Fruit fly (Drosophila melanogaster) whole organism, embryonic: ENCODE measurements around the gene CG31883.

Experiments used
- Adf1 ChIP-seq: fragments of 200-800 bp; sonication (Bioruptor generic); IDR thresholded peaks from 2 replicates; pipeline ENCODE4 v1.3.6; 2022; ENCODE audit warnings: missing biosample characterization, missing genetic modification characterization
- Atf-2 ChIP-seq: fragments of 200-800 bp; sonication (Bioruptor generic); optimal IDR thresholded peaks from 2 replicates; lab custom pipeline; 2016; ENCODE audit warnings: missing biosample characterization, missing genetic modification characterization
- BEAF-32 ChIP-seq: fragments of 200-800 bp; sonication (Bioruptor generic); optimal IDR thresholded peaks from 3 replicates; lab custom pipeline; 2017; ENCODE audit warnings: missing biosample characterization, missing genetic modification characterization, mild to moderate bottlenecking, moderate library complexity, missing genetic modification reagents
- CG10543 ChIP-seq: fragments of 200-800 bp; sonication (Bioruptor generic); optimal IDR thresholded peaks from 3 replicates; lab custom pipeline; 2017; ENCODE audit warnings: missing biosample characterization, mild to moderate bottlenecking, missing genetic modification characterization, moderate library complexity
- CG11247 ChIP-seq: fragments of 200-800 bp; sonication (Bioruptor generic); IDR thresholded peaks from 2 replicates; pipeline ENCODE4 v1.3.6; 2022; ENCODE audit warnings: missing biosample characterization, missing genetic modification characterization
- CG11504 ChIP-seq: fragments of 200-800 bp; sonication (Bioruptor generic); optimal IDR thresholded peaks from 3 replicates; lab custom pipeline; 2019; ENCODE audit warnings: missing biosample characterization, mild to moderate bottlenecking, missing genetic modification characterization, moderate library complexity
- CG12155 ChIP-seq: fragments of 200-800 bp; sonication (Bioruptor generic); optimal IDR thresholded peaks from 3 replicates; lab custom pipeline; 2016; ENCODE audit warnings: missing biosample characterization, missing genetic modification characterization
- CG16779 ChIP-seq: fragments of 200-800 bp; sonication (Bioruptor generic); IDR thresholded peaks from 2 replicates; pipeline ENCODE4 v1.3.6; 2022; ENCODE audit warnings: missing biosample characterization, missing genetic modification characterization
- CG17802 ChIP-seq: fragments of 200-800 bp; sonication (Bioruptor generic); optimal IDR thresholded peaks from 2 replicates; lab custom pipeline; 2018; ENCODE audit warnings: missing biosample characterization, mild to moderate bottlenecking, missing genetic modification characterization, moderate library complexity
- CG18262 ChIP-seq: fragments of 200-800 bp; optimal IDR thresholded peaks from 3 replicates; lab custom pipeline; 2019; ENCODE audit warnings: missing biosample characterization, mild to moderate bottlenecking, missing genetic modification characterization, moderate library complexity
- CG1832 ChIP-seq: fragments of 200-800 bp; sonication (Bioruptor generic); optimal IDR thresholded peaks from 2 replicates; lab custom pipeline; 2017; ENCODE audit warnings: missing biosample characterization, mild to moderate bottlenecking, missing genetic modification characterization, inconsistent platforms
- CG2875 ChIP-seq: fragments of 200-800 bp; sonication (Bioruptor generic); optimal IDR thresholded peaks from 2 replicates; lab custom pipeline; 2017; ENCODE audit warnings: missing biosample characterization, mild to moderate bottlenecking, missing genetic modification characterization, missing genetic modification reagents
- CG33557 ChIP-seq: fragments of 200-800 bp; sonication (Bioruptor generic); optimal IDR thresholded peaks from 2 replicates; lab custom pipeline; 2019; ENCODE audit warnings: missing biosample characterization, mild to moderate bottlenecking, missing genetic modification characterization, moderate library complexity
- CG4328 ChIP-seq: fragments of 200-800 bp; sonication (Bioruptor generic); optimal IDR thresholded peaks from 3 replicates; lab custom pipeline; 2017; ENCODE audit warnings: missing biosample characterization, missing genetic modification reagents, missing genetic modification characterization
- CG4617 ChIP-seq: fragments of 200-800 bp; sonication (Bioruptor generic); optimal IDR thresholded peaks from 3 replicates; lab custom pipeline; 2016; ENCODE audit warnings: missing biosample characterization, missing genetic modification characterization, borderline replicate concordance
- CG4707 ChIP-seq: fragments of 200-800 bp; sonication (Bioruptor generic); optimal IDR thresholded peaks from 2 replicates; lab custom pipeline; 2018; ENCODE audit warnings: missing biosample characterization, mild to moderate bottlenecking, missing genetic modification characterization, moderate library complexity
- CG4854 ChIP-seq: fragments of 200-800 bp; sonication (Bioruptor generic); optimal IDR thresholded peaks from 2 replicates; lab custom pipeline; 2016; ENCODE audit warnings: missing biosample characterization, missing genetic modification characterization, inconsistent platforms
- CG6689 ChIP-seq: fragments of 200-800 bp; sonication (Bioruptor generic); IDR thresholded peaks from 2 replicates; pipeline ENCODE4 v1.3.6; 2022; ENCODE audit warnings: missing biosample characterization, missing genetic modification characterization
- CG7556 ChIP-seq: fragments of 200-800 bp; sonication (Bioruptor generic); optimal IDR thresholded peaks from 2 replicates; lab custom pipeline; 2017; ENCODE audit warnings: missing biosample characterization, mild to moderate bottlenecking, missing genetic modification characterization
- CG7745 ChIP-seq: fragments of 200-800 bp; sonication (Bioruptor generic); optimal IDR thresholded peaks from 2 replicates; lab custom pipeline; 2018; ENCODE audit warnings: missing biosample characterization, mild to moderate bottlenecking, missing genetic modification characterization, moderate library complexity
- CG8478 ChIP-seq: fragments of >200 bp; optimal IDR thresholded peaks from 2 replicates; lab custom pipeline; 2018
- CoRest ChIP-seq: fragments of 200-800 bp; sonication (Bioruptor generic); optimal IDR thresholded peaks from 3 replicates; lab custom pipeline; 2018; ENCODE audit warnings: missing biosample characterization, mild to moderate bottlenecking, missing genetic modification characterization, moderate library complexity
- Dip3 ChIP-seq: fragments of 200-800 bp; sonication (Bioruptor generic); optimal IDR thresholded peaks from 3 replicates; lab custom pipeline; 2016; ENCODE audit warnings: missing biosample characterization, missing genetic modification characterization
- Ets65A ChIP-seq: fragments of 200-800 bp; sonication (Bioruptor generic); peaks from one replicate; lab custom pipeline; 2016; ENCODE audit warnings: missing biosample characterization, missing genetic modification characterization
- GATAe ChIP-seq: fragments of 200-800 bp; sonication (Bioruptor generic); conservative IDR thresholded peaks from 2 replicates; pipeline ENCODE4 v1.3.6; 2022; ENCODE audit warnings: missing biosample characterization, missing genetic modification characterization
- Hand ChIP-seq: fragments of 200-800 bp; sonication (Bioruptor generic); optimal IDR thresholded peaks from 2 replicates; lab custom pipeline; 2017; ENCODE audit warnings: mild to moderate bottlenecking, missing biosample characterization, missing genetic modification reagents, missing genetic modification characterization
- Hr3 ChIP-seq: fragments of 200-800 bp; sonication (Bioruptor generic); optimal IDR thresholded peaks from 3 replicates; lab custom pipeline; 2016; ENCODE audit warnings: missing biosample characterization, missing genetic modification characterization
- Lim3 ChIP-seq: fragments of 200-800 bp; sonication (Bioruptor generic); IDR thresholded peaks from 2 replicates; pipeline ENCODE4 v1.3.6; 2022; ENCODE audit warnings: missing biosample characterization, missing genetic modification characterization
- Med ChIP-seq: fragments of 200-800 bp; sonication (Bioruptor generic); peaks from one replicate; lab custom pipeline; 2016; ENCODE audit warnings: missing biosample characterization, missing genetic modification characterization, mild to moderate bottlenecking, inconsistent platforms, moderate library complexity
- Oaz ChIP-seq: fragments of 200-800 bp; sonication (Bioruptor generic); IDR thresholded peaks from 2 replicates; pipeline ENCODE4 v1.3.6; 2022; ENCODE audit warnings: missing biosample characterization, missing genetic modification characterization
- Ravus ChIP-seq: fragments of 200-800 bp; sonication (Bioruptor generic); IDR thresholded peaks from 2 replicates; pipeline ENCODE4 v1.3.6; 2022; ENCODE audit warnings: missing biosample characterization, missing genetic modification characterization
- Scr ChIP-seq: fragments of 200-800 bp; sonication (Bioruptor generic); IDR thresholded peaks from 2 replicates; pipeline ENCODE4 v1.3.6; 2022; ENCODE audit warnings: missing biosample characterization, missing genetic modification characterization; ENCODE audit not compliant: partially characterized antibody
- Taf1 ChIP-seq: fragments of 200-800 bp; sonication (Bioruptor generic); IDR thresholded peaks from 2 replicates; pipeline ENCODE4 v1.3.6; 2022; ENCODE audit warnings: missing biosample characterization, missing genetic modification characterization
- Tbp ChIP-seq: fragments of >200 bp; optimal IDR thresholded peaks from 2 replicates; lab custom pipeline; 2018; ENCODE audit warnings: missing biosample characterization, missing genetic modification characterization
- Vsx1 ChIP-seq: fragments of 200-800 bp; sonication (Bioruptor generic); optimal IDR thresholded peaks from 2 replicates; lab custom pipeline; 2017; ENCODE audit warnings: missing biosample characterization, mild to moderate bottlenecking, missing genetic modification characterization, missing genetic modification reagents
- abd-A ChIP-seq: fragments of 200-800 bp; sonication (Bioruptor generic); optimal IDR thresholded peaks from 3 replicates; lab custom pipeline; 2019; ENCODE audit warnings: missing biosample characterization, mild to moderate bottlenecking, missing genetic modification characterization, moderate library complexity
- dpn ChIP-seq, 2 experiments: fragments of 200-800 bp; sonication (Bioruptor generic); optimal IDR thresholded peaks; 3 replicates each; lab custom pipeline; 2016; ENCODE audit warnings: missing biosample characterization in 2 of 2, missing genetic modification characterization in 2 of 2
- dysf ChIP-seq: fragments of 200-800 bp; sonication (Bioruptor generic); IDR thresholded peaks from 3 replicates; pipeline ENCODE4 v1.3.6; 2022; ENCODE audit warnings: missing biosample characterization, missing genetic modification characterization
- gsb-n ChIP-seq: fragments of 200-800 bp; sonication (Bioruptor generic); optimal IDR thresholded peaks from 3 replicates; lab custom pipeline; 2018; ENCODE audit warnings: missing biosample characterization, mild to moderate bottlenecking, missing genetic modification characterization
- ind ChIP-seq: fragments of 200-800 bp; sonication (Bioruptor generic); optimal IDR thresholded peaks from 3 replicates; lab custom pipeline; 2016; ENCODE audit warnings: missing biosample characterization, missing genetic modification characterization
- lab ChIP-seq: fragments of 200-800 bp; sonication (Bioruptor generic); optimal IDR thresholded peaks from 3 replicates; lab custom pipeline; 2017; ENCODE audit warnings: missing biosample characterization, missing genetic modification characterization, mild to moderate bottlenecking, moderate library complexity, missing genetic modification reagents
- nerfin-1 ChIP-seq: fragments of 200-800 bp; sonication (Bioruptor generic); optimal IDR thresholded peaks from 3 replicates; lab custom pipeline; 2019; ENCODE audit warnings: missing biosample characterization, mild to moderate bottlenecking, missing genetic modification characterization, moderate library complexity
- nerfin-2 ChIP-seq: fragments of 200-800 bp; sonication (Bioruptor generic); IDR thresholded peaks from 2 replicates; pipeline ENCODE4 v1.3.6; 2022; ENCODE audit warnings: missing biosample characterization, missing genetic modification characterization; ENCODE audit not compliant: partially characterized antibody
- onecut ChIP-seq: fragments of 200-800 bp; sonication (Bioruptor generic); IDR thresholded peaks from 2 replicates; pipeline ENCODE4 v1.3.6; 2022; ENCODE audit warnings: missing biosample characterization, missing genetic modification characterization
- p53 ChIP-seq: fragments of 200-800 bp; sonication (Bioruptor generic); optimal IDR thresholded peaks from 2 replicates; lab custom pipeline; 2016; ENCODE audit warnings: missing biosample characterization, missing genetic modification characterization
- pb ChIP-seq: fragments of 200-800 bp; sonication (Bioruptor generic); optimal IDR thresholded peaks from 3 replicates; lab custom pipeline; 2016; ENCODE audit warnings: missing biosample characterization, missing genetic modification characterization
- pita ChIP-seq: fragments of 200-800 bp; sonication (Bioruptor generic); optimal IDR thresholded peaks from 2 replicates; lab custom pipeline; 2017; ENCODE audit warnings: missing biosample characterization, mild to moderate bottlenecking, missing genetic modification characterization
- so ChIP-seq: fragments of 200-800 bp; sonication (Bioruptor generic); IDR thresholded peaks from 3 replicates; pipeline ENCODE4 v1.3.6; 2022; ENCODE audit warnings: missing biosample characterization, missing genetic modification characterization
- tio ChIP-seq: fragments of 200-800 bp; sonication (Bioruptor generic); optimal IDR thresholded peaks from 2 replicates; lab custom pipeline; 2017; ENCODE audit warnings: missing biosample characterization, missing genetic modification characterization, inconsistent platforms
- trh ChIP-seq: fragments of 200-800 bp; sonication (Bioruptor generic); optimal IDR thresholded peaks from 2 replicates; lab custom pipeline; 2016; ENCODE audit warnings: missing biosample characterization, missing genetic modification characterization
- wdn ChIP-seq: fragments of 200-800 bp; sonication (Bioruptor generic); IDR thresholded peaks from 2 replicates; pipeline ENCODE4 v1.3.6; 2022; ENCODE audit warnings: missing biosample characterization, missing genetic modification characterization

Gene CG31883

DNA sequence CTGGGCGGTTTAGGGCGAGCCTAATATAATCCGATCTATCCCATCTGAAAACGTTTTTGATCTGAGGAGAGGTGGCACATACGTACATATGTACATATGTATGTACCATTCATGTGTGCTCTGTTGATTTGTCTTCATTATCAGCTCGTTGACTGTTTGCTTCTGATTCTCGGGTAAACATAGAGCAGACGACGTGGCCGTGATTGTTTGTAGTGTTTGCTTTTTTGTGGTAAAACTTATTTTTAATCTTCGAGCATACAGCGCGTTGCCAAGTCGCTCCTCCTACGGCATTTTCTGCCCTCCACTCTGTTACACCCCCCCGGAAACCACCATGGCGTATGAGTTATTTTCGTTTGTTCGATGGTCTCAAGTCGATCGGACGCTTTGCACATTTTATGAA lies 2.6 kb upstream of the CG31883 start (continued):
- peak; percentile 95 for TF ChIP-seq Vsx1 (GFP tag; lab: Kevin White, UChicago)
- peak; percentile 62 for TF ChIP-seq pb
- peak; percentile 97 for TF ChIP-seq Med
- peak; percentile 62; the same call in 1 of the 2 replicates for TF ChIP-seq wdn (GFP tag; lab: Robert Waterston, UW)
- TF ChIP-seq CG17802 (tag; lab: Kevin White, UChicago) = peak; percentile 44
- TF ChIP-seq CG11504 (tag; lab: Kevin White, UChicago) = peak; percentile 36
- no peak for TF ChIP-seq CG1832 (GFP tag; lab: Kevin White, UChicago)
- TF ChIP-seq p53 (GFP tag; lab: Kevin White, UChicago) = peak; percentile 89
- TF ChIP-seq CG11247 (GFP tag; lab: Robert Waterston, UW) = peak; percentile 73
- peak; percentile 95 for TF ChIP-seq CG33557 (GFP tag; lab: Kevin White, UChicago)
- peak; percentile 75 to 76 for TF ChIP-seq dpn (GFP tag; optimal IDR thresholded peaks at IDR 0.05; lab: Kevin White, UChicago)
- peak; percentile 94 for TF ChIP-seq CG4328 (GFP tag; lab: Kevin White, UChicago)
- no peak for TF ChIP-seq nerfin-2 (GFP tag; lab: Robert Waterston, UW)
- TF ChIP-seq CG7556 (GFP tag; lab: Kevin White, UChicago) = peak; percentile 83
- TF ChIP-seq CG4617 (GFP tag; lab: Kevin White, UChicago) = peak; percentile 27
- TF ChIP-seq nerfin-1 = peak; percentile 85
- no peak for TF ChIP-seq Tbp (GFP tag; lab: Kevin White, UChicago)
- no peak for TF ChIP-seq Ets65A
- no peak for TF ChIP-seq pita (GFP tag; lab: Kevin White, UChicago)
- TF ChIP-seq so (GFP tag; lab: Robert Waterston, UW) = peak; percentile 93
- peak; percentile 66 for TF ChIP-seq trh
- peak; percentile 53 for TF ChIP-seq Dip3 (GFP tag; lab: Kevin White, UChicago)
- TF ChIP-seq CG2875 (GFP tag; lab: Kevin White, UChicago) = peak; percentile 96
- TF ChIP-seq ind (GFP tag; lab: Kevin White, UChicago) = peak; percentile 26
- peak; percentile 97 for TF ChIP-seq lab (GFP tag; lab: Kevin White, UChicago)
- peak; percentile 68 for TF ChIP-seq tio (GFP tag; lab: Kevin White, UChicago)
- TF ChIP-seq GATAe (GFP tag; lab: Robert Waterston, UW) = no peak
- TF ChIP-seq CG8478 (lab: Kevin White, UChicago) = no peak
- peak; percentile 90 for TF ChIP-seq gsb-n (tag; lab: Kevin White, UChicago)
- TF ChIP-seq Taf1 (GFP tag; lab: Robert Waterston, UW) = 0 out of 2 replicates have a peak, but pooled peaks have one; percentile 31
- peak; percentile 50 for TF ChIP-seq Adf1
- no peak; the same call in 1 of the 2 replicates for TF ChIP-seq Lim3
- peak; percentile 69 for TF ChIP-seq Hand
- peak; percentile 76 for TF ChIP-seq Atf-2
- peak; percentile 73 for TF ChIP-seq CoRest
- TF ChIP-seq CG12155 (GFP tag; lab: Kevin White, UChicago) = peak; percentile 45
- peak; percentile 90 for TF ChIP-seq CG4854
- peak; percentile 72 for TF ChIP-seq CG6689 (GFP tag; lab: Robert Waterston, UW)
- peak; percentile 73; the same call in 2 of the 3 replicates for TF ChIP-seq dysf (GFP tag; lab: Robert Waterston, UW)
- TF ChIP-seq Oaz (GFP tag; lab: Robert Waterston, UW) = peak; percentile 43; the same call in 1 of the 2 replicates
- peak; percentile 77 for TF ChIP-seq CG18262 (tag; lab: Kevin White, UChicago)
- peak; percentile 98 for TF ChIP-seq CG10543
- peak; percentile 66 for TF ChIP-seq CG16779 (GFP tag; lab: Robert Waterston, UW)
- TF ChIP-seq abd-A (tag; lab: Kevin White, UChicago) = peak; percentile 64
- peak; percentile 84 for TF ChIP-seq onecut (GFP tag; lab: Robert Waterston, UW)
- peak; percentile 94 for TF ChIP-seq CG7745 (tag; lab: Kevin White, UChicago)
- no peak for TF ChIP-seq Ravus
- TF ChIP-seq Scr = no peak
- peak; percentile 89 for TF ChIP-seq CG4707 (GFP tag; lab: Kevin White, UChicago)
- peak; percentile 51 for TF ChIP-seq Hr3 (GFP tag; lab: Kevin White, UChicago)
- peak; percentile 1 for TF ChIP-seq BEAF-32 (GFP tag; lab: Kevin White, UChicago)
